Fruit fly (Drosophila melanogaster): ENCODE measurements around the gene CG4045.
A peak's percentile ranks its signal among the peaks of the same experiment; 100 is the strongest.

CG4045 gene

dm6 chrX:2123965-2124688 lies 48.4 kb upstream of the CG4045 start (continued):
- TF ChIP-seq CG15011 (GFP tag; optimal IDR thresholded peaks at IDR 0.05) (peak; percentile 77), D19B (GFP tag; optimal IDR thresholded peaks at IDR 0.05) (peak; percentile 91), CG11560 (tag; IDR thresholded peaks at IDR 0.05) (peak; percentile 80), crp (GFP tag; optimal IDR thresholded peaks at IDR 0.05) (peak in 1 of 2 experiments; percentile 48), ro (GFP tag; IDR thresholded peaks at IDR 0.05) (peak; percentile 90), schlank (tag; optimal IDR thresholded peaks at IDR 0.05) (peak; percentile 89), Usf (GFP tag; optimal IDR thresholded peaks at IDR 0.05) (peak; percentile 98), Bdp1 (GFP tag; optimal IDR thresholded peaks at IDR 0.05) (peak; percentile 60), CG30431 (GFP tag; optimal IDR thresholded peaks at IDR 0.05) (peak; percentile 98), gfzf (GFP tag; optimal IDR thresholded peaks at IDR 0.05) (no peak), CG8281 (tag; optimal IDR thresholded peaks at IDR 0.05) (peak; percentile 91), Hr39 (optimal IDR thresholded peaks at IDR 0.05) (no peak), trh (GFP tag; optimal IDR thresholded peaks at IDR 0.05) (peak; percentile 86), corto (GFP tag; optimal IDR thresholded peaks at IDR 0.05) (peak; percentile 81), pzg (GFP tag; optimal IDR thresholded peaks at IDR 0.05) (no peak), Kr (GFP tag; optimal IDR thresholded peaks at IDR 0.05) (peak; percentile 90), Lim3 (GFP tag; IDR thresholded peaks at IDR 0.05) (peak; percentile 81), PHDP (tag; optimal IDR thresholded peaks at IDR 0.05) (peak; percentile 96), ci (GFP tag; IDR thresholded peaks at IDR 0.05) (peak; percentile 88), h (optimal IDR thresholded peaks at IDR 0.05) (no peak), Hr78 (GFP tag; optimal IDR thresholded peaks at IDR 0.05) (peak in 1 of 2 experiments; percentile 92), Adf1 (GFP tag; IDR thresholded peaks at IDR 0.05) (no peak), CG7745 (tag; optimal IDR thresholded peaks at IDR 0.05) (peak; percentile 8), CG2120 (GFP tag; optimal IDR thresholded peaks at IDR 0.05) (peak; percentile 86), Ets97D (GFP tag; optimal IDR thresholded peaks at IDR 0.05) (peak; percentile 27), dysf (GFP tag; IDR thresholded peaks at IDR 0.05) (peak; percentile 96), lilli (GFP tag; optimal IDR thresholded peaks at IDR 0.05) (peak; percentile 84), CG16863 (GFP tag; optimal IDR thresholded peaks at IDR 0.05) (peak; percentile 84), CG9797 (GFP tag; optimal IDR thresholded peaks at IDR 0.05) (no peak), insv (GFP tag; optimal IDR thresholded peaks at IDR 0.05) (peak in 1 of 2 experiments; percentile 86), CG6791 (GFP tag; IDR thresholded peaks at IDR 0.05; ENCODE audit: partially characterized antibody) (0 out of 3 replicates have a peak, but pooled peaks have one; percentile 38), CG11398 (GFP tag; optimal IDR thresholded peaks at IDR 0.05) (peak; percentile 6), CG14710 (tag; optimal IDR thresholded peaks at IDR 0.05) (peak; percentile 98), grau (tag; optimal IDR thresholded peaks at IDR 0.05) (peak; percentile 98), Sry-δ (GFP tag; optimal IDR thresholded peaks at IDR 0.05) (no peak), rib (GFP tag; IDR thresholded peaks at IDR 0.05) (no peak), lbe (GFP tag; optimal IDR thresholded peaks at IDR 0.05) (peak; percentile 63), CG14441 (GFP tag; IDR thresholded peaks at IDR 0.05) (peak; percentile 93), vnd (GFP tag; IDR thresholded peaks at IDR 0.05; ENCODE audit: partially characterized antibody) (peak; percentile 53; the same call in 2 of the 3 replicates), disco-r (GFP tag; optimal IDR thresholded peaks at IDR 0.05) (peak; percentile 45), CG30403 (GFP tag; optimal IDR thresholded peaks at IDR 0.05) (peak; percentile 92), lmd (GFP tag; IDR thresholded peaks at IDR 0.05) (peak; percentile 95), CG4707 (GFP tag; optimal IDR thresholded peaks at IDR 0.05) (peak; percentile 83), tap (tag; optimal IDR thresholded peaks at IDR 0.05) (peak; percentile 96), fd3F (GFP tag; optimal IDR thresholded peaks at IDR 0.05) (peak; percentile 94), Camta (GFP tag; optimal IDR thresholded peaks at IDR 0.05) (peak; percentile 76), CG11456 (GFP tag; IDR thresholded peaks at IDR 0.05) (peak; percentile 93), zen (tag; optimal IDR thresholded peaks at IDR 0.05) (peak; percentile 97), CG16813 (GFP tag; IDR thresholded peaks at IDR 0.05; ENCODE audit: partially characterized antibody) (peak; percentile 37), luna (GFP tag; optimal IDR thresholded peaks at IDR 0.05) (peak; percentile 28)

Data from whole organism, embryonic.